Fruit fly (Drosophila melanogaster) whole organism, embryonic: ENCODE results near the gene CG17819.

Experiments
- BtbVII ChIP-seq: fragments of 200-800 bp; sonication (Bioruptor generic); optimal IDR thresholded peaks from 3 replicates; lab custom pipeline; 2017; ENCODE audit warnings: missing biosample characterization, mild to moderate bottlenecking, missing genetic modification characterization
- CG11085 ChIP-seq: fragments of 200-800 bp; sonication (Bioruptor generic); IDR thresholded peaks from 2 replicates; pipeline ENCODE4 v1.3.6; 2022; ENCODE audit warnings: missing biosample characterization, missing genetic modification characterization
- CG11696 ChIP-seq: fragments of 200-800 bp; sonication (Bioruptor generic); IDR thresholded peaks from 2 replicates; pipeline ENCODE4 v1.3.6; 2022; ENCODE audit warnings: missing biosample characterization, missing genetic modification characterization
- CG15479 ChIP-seq: fragments of 200-800 bp; sonication (Bioruptor generic); optimal IDR thresholded peaks from 3 replicates; lab custom pipeline; 2019; ENCODE audit warnings: missing biosample characterization, mild to moderate bottlenecking, missing genetic modification characterization, moderate library complexity
- CG18476 ChIP-seq: fragments of 200-800 bp; sonication (Bioruptor generic); optimal IDR thresholded peaks from 2 replicates; lab custom pipeline; 2016; ENCODE audit warnings: missing biosample characterization, mild to moderate bottlenecking, missing genetic modification characterization
- CG30403 ChIP-seq: fragments of 200-800 bp; sonication (Bioruptor generic); optimal IDR thresholded peaks from 3 replicates; lab custom pipeline; 2016; ENCODE audit warnings: missing biosample characterization, missing genetic modification characterization
- CG31365 ChIP-seq: fragments of 200-800 bp; sonication (Bioruptor generic); optimal IDR thresholded peaks from 2 replicates; lab custom pipeline; 2018; ENCODE audit warnings: missing biosample characterization, mild to moderate bottlenecking, missing genetic modification characterization
- CG33557 ChIP-seq: fragments of 200-800 bp; sonication (Bioruptor generic); optimal IDR thresholded peaks from 2 replicates; lab custom pipeline; 2019; ENCODE audit warnings: missing biosample characterization, mild to moderate bottlenecking, missing genetic modification characterization, moderate library complexity
- CG4820 ChIP-seq: fragments of 200-800 bp; sonication (Bioruptor generic); optimal IDR thresholded peaks from 3 replicates; lab custom pipeline; 2016; ENCODE audit warnings: missing biosample characterization, missing genetic modification characterization
- CG6654 ChIP-seq: fragments of 200-800 bp; sonication (Bioruptor generic); optimal IDR thresholded peaks from 2 replicates; lab custom pipeline; 2017; ENCODE audit warnings: missing biosample characterization, mild to moderate bottlenecking, missing genetic modification characterization
- CG6791 ChIP-seq: fragments of 200-800 bp; sonication (Bioruptor generic); IDR thresholded peaks from 3 replicates; pipeline ENCODE4 v1.3.6; 2022; ENCODE audit warnings: missing biosample characterization, missing genetic modification characterization; ENCODE audit not compliant: partially characterized antibody
- CG6854 ChIP-seq: fragments of 200-800 bp; sonication (Bioruptor generic); optimal IDR thresholded peaks from 3 replicates; lab custom pipeline; 2017; ENCODE audit warnings: missing biosample characterization, mild to moderate bottlenecking, missing genetic modification characterization
- CG7839 ChIP-seq: fragments of 200-800 bp; sonication (Bioruptor generic); optimal IDR thresholded peaks from 3 replicates; lab custom pipeline; 2018; ENCODE audit warnings: missing biosample characterization, mild to moderate bottlenecking, missing genetic modification characterization, moderate library complexity
- CG8290 ChIP-seq, 3 experiments: fragments of 200-800 bp; sonication (Bioruptor generic); optimal IDR thresholded peaks; 2 replicates each; lab custom pipeline; 2016 to 2019; ENCODE audit warnings: missing biosample characterization in 3 of 3, missing genetic modification characterization in 3 of 3, mild to moderate bottlenecking in 2 of 3, moderate library complexity in 1 of 3
- CG9437 ChIP-seq: fragments of 200-800 bp; sonication (Bioruptor generic); optimal IDR thresholded peaks from 2 replicates; lab custom pipeline; 2018; ENCODE audit warnings: missing biosample characterization, mild to moderate bottlenecking, missing genetic modification characterization
- CG9876 ChIP-seq: fragments of 200-800 bp; sonication (Bioruptor generic); optimal IDR thresholded peaks from 2 replicates; lab custom pipeline; 2016; ENCODE audit warnings: missing biosample characterization, missing genetic modification characterization
- Fer1 ChIP-seq: fragments of 200-800 bp; sonication (Bioruptor generic); optimal IDR thresholded peaks from 2 replicates; lab custom pipeline; 2017; ENCODE audit warnings: missing biosample characterization, mild to moderate bottlenecking, missing genetic modification characterization
- HLH4C ChIP-seq: fragments of 200-800 bp; sonication (Bioruptor generic); IDR thresholded peaks from 3 replicates; pipeline ENCODE4 v1.3.6; 2022; ENCODE audit warnings: missing biosample characterization, missing genetic modification characterization; ENCODE audit not compliant: partially characterized antibody
- Kr ChIP-seq: fragments of 200-800 bp; sonication (Bioruptor generic); optimal IDR thresholded peaks from 2 replicates; lab custom pipeline; 2017; ENCODE audit warnings: missing biosample characterization, mild to moderate bottlenecking, missing genetic modification characterization
- Meics ChIP-seq: fragments of 200-800 bp; sonication (Bioruptor generic); optimal IDR thresholded peaks from 2 replicates; lab custom pipeline; 2017; ENCODE audit warnings: missing biosample characterization, mild to moderate bottlenecking, missing genetic modification characterization
- Poxn ChIP-seq: fragments of 200-800 bp; sonication (Bioruptor generic); IDR thresholded peaks from 2 replicates; pipeline ENCODE4 v1.3.6; 2022; ENCODE audit warnings: missing biosample characterization, missing genetic modification characterization
- Ptx1 ChIP-seq: fragments of 200-800 bp; sonication (Bioruptor generic); IDR thresholded peaks from 2 replicates; pipeline ENCODE4 v1.3.6; 2022; ENCODE audit warnings: missing biosample characterization, missing genetic modification characterization
- Six4 ChIP-seq: fragments of 200-800 bp; sonication (Bioruptor generic); optimal IDR thresholded peaks from 2 replicates; lab custom pipeline; 2016; ENCODE audit warnings: missing biosample characterization, missing genetic modification characterization
- Sry-δ ChIP-seq: fragments of 200-800 bp; sonication (Bioruptor generic); optimal IDR thresholded peaks from 2 replicates; lab custom pipeline; 2016; ENCODE audit warnings: missing biosample characterization, missing genetic modification characterization
- Stat92E ChIP-seq, 3 experiments: fragments of >200 bp in 2 of 3; fragments of 200-800 bp in 1 of 3; sonication (Bioruptor generic) in 1 of 3; optimal IDR thresholded peaks; 2 replicates each; lab custom pipeline; 2017 to 2019; ENCODE audit warnings: missing biosample characterization in 3 of 3, missing genetic modification characterization in 3 of 3, mild to moderate bottlenecking in 1 of 3, moderate library complexity in 1 of 3
- ase ChIP-seq: fragments of 200-800 bp; sonication (Bioruptor generic); IDR thresholded peaks from 3 replicates; pipeline ENCODE4 v1.3.6; 2022; ENCODE audit warnings: missing biosample characterization, missing genetic modification characterization
- ato ChIP-seq: fragments of 200-800 bp; sonication (Bioruptor generic); IDR thresholded peaks from 2 replicates; pipeline ENCODE4 v1.3.6; 2022; ENCODE audit warnings: missing biosample characterization, missing genetic modification characterization; ENCODE audit not compliant: partially characterized antibody
- bsh ChIP-seq, 2 experiments: fragments of 200-800 bp; sonication (Bioruptor generic); optimal IDR thresholded peaks; 2 replicates each; lab custom pipeline; 2017 to 2018; ENCODE audit warnings: mild to moderate bottlenecking in 2 of 2, missing biosample characterization in 2 of 2, missing genetic modification characterization in 2 of 2, moderate library complexity in 1 of 2
- cg ChIP-seq: fragments of 200-800 bp; sonication (Bioruptor generic); optimal IDR thresholded peaks from 3 replicates; lab custom pipeline; 2019; ENCODE audit warnings: missing biosample characterization, mild to moderate bottlenecking, missing genetic modification characterization, moderate library complexity
- chn ChIP-seq: fragments of 200-800 bp; sonication (Bioruptor generic); optimal IDR thresholded peaks from 2 replicates; lab custom pipeline; 2016; ENCODE audit warnings: missing biosample characterization, missing genetic modification characterization
- disco-r ChIP-seq: fragments of 200-800 bp; sonication (Bioruptor generic); optimal IDR thresholded peaks from 2 replicates; lab custom pipeline; 2016; ENCODE audit warnings: missing biosample characterization, missing genetic modification characterization
- eve ChIP-seq, 2 experiments: fragments of >200 bp; optimal IDR thresholded peaks; 2 replicates each; lab custom pipeline; 2017; ENCODE audit warnings: missing biosample characterization in 2 of 2, missing genetic modification characterization in 2 of 2
- eyg ChIP-seq: fragments of 200-800 bp; sonication (Bioruptor generic); optimal IDR thresholded peaks from 3 replicates; lab custom pipeline; 2016; ENCODE audit warnings: missing biosample characterization, missing genetic modification characterization
- gfzf ChIP-seq: fragments of 200-800 bp; sonication (Bioruptor generic); optimal IDR thresholded peaks from 2 replicates; lab custom pipeline; 2016; ENCODE audit warnings: missing biosample characterization, mild to moderate bottlenecking, missing genetic modification characterization, moderate library complexity
- ham ChIP-seq: fragments of 200-800 bp; sonication (Bioruptor generic); IDR thresholded peaks from 2 replicates; pipeline ENCODE4 v1.3.6; 2022; ENCODE audit warnings: missing biosample characterization, missing genetic modification characterization
- hkb ChIP-seq, 2 experiments: fragments of 200-800 bp in 1 of 2; fragments of >200 bp in 1 of 2; sonication (Bioruptor generic) in 1 of 2; IDR thresholded peaks in 1 of 2; optimal IDR thresholded peaks in 1 of 2; 2 replicates each; pipeline versions ENCODE4 v1.3.6 to Lab custom; 2017 to 2022; ENCODE audit warnings: missing biosample characterization in 1 of 2, missing genetic modification characterization in 1 of 2
- psq ChIP-seq: fragments of 200-800 bp; sonication (Bioruptor generic); optimal IDR thresholded peaks from 2 replicates; lab custom pipeline; 2017; ENCODE audit warnings: missing biosample characterization, missing genetic modification characterization
- shn ChIP-seq: fragments of 200-800 bp; sonication (Bioruptor generic); optimal IDR thresholded peaks from 3 replicates; lab custom pipeline; 2016; ENCODE audit warnings: missing biosample characterization, missing genetic modification characterization
- slou ChIP-seq: fragments of 200-800 bp; sonication (Bioruptor generic); optimal IDR thresholded peaks from 3 replicates; lab custom pipeline; 2016; ENCODE audit warnings: missing biosample characterization, missing genetic modification characterization
- tap ChIP-seq: fragments of 200-800 bp; optimal IDR thresholded peaks from 3 replicates; lab custom pipeline; 2019; ENCODE audit warnings: missing biosample characterization, mild to moderate bottlenecking, missing genetic modification characterization, moderate library complexity
- wdn ChIP-seq: fragments of 200-800 bp; sonication (Bioruptor generic); IDR thresholded peaks from 2 replicates; pipeline ENCODE4 v1.3.6; 2022; ENCODE audit warnings: missing biosample characterization, missing genetic modification characterization
- wek ChIP-seq: fragments of 200-800 bp; sonication (Bioruptor generic); optimal IDR thresholded peaks from 3 replicates; lab custom pipeline; 2018; ENCODE audit warnings: missing biosample characterization, mild to moderate bottlenecking, missing genetic modification characterization, moderate library complexity
- zfh1 ChIP-seq: fragments of 200-800 bp; sonication (Bioruptor generic); IDR thresholded peaks from 3 replicates; pipeline ENCODE4 v1.3.6; 2022; ENCODE audit warnings: missing biosample characterization, missing genetic modification characterization

CG17819 gene

DNA sequence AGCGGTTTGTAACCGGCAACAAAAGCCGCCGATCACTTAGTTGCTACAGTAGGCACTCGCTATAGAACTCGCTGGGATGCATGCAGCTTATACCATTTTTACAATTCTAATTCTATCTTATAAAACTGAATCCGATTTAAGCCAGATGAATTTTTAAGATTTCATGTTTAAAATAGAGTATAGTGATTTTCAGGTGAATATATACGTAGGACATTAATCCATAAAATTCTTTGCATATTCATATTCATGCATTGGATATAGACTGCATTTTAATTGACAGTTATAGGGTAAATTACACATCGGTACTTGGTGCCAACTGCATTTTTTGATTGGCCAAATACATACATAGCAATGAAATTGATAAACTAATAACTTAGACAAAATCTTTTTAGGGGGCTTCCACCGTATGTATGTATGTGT, 2.2 kb upstream of the CG17819 start (continued):
- no peak for TF ChIP-seq Fer1 (GFP tag; lab: Kevin White, UChicago)
- no peak for TF ChIP-seq CG15479 (GFP tag; lab: Kevin White, UChicago)
- TF ChIP-seq Meics (GFP tag; lab: Kevin White, UChicago) = peak; percentile 0
- TF ChIP-seq ham (GFP tag; lab: Robert Waterston, UW) = no peak
- TF ChIP-seq tap = no peak
- peak; percentile 36 for TF ChIP-seq CG18476 (GFP tag; lab: Kevin White, UChicago)
- TF ChIP-seq CG4820 (GFP tag; lab: Kevin White, UChicago) = peak; percentile 44
- no peak for TF ChIP-seq gfzf (GFP tag; lab: Kevin White, UChicago)
- TF ChIP-seq psq (GFP tag; lab: Kevin White, UChicago) = no peak
- TF ChIP-seq wdn (GFP tag; lab: Robert Waterston, UW) = no peak
- no peak for TF ChIP-seq hkb (optimal IDR thresholded peaks at IDR 0.05; lab: Kevin White, UChicago)
- TF ChIP-seq hkb (GFP tag; IDR thresholded peaks at IDR 0.05; lab: Robert Waterston, UW) = peak; percentile 41; the same call in 1 of the 2 replicates
- peak; percentile 65 for TF ChIP-seq Ptx1 (GFP tag; lab: Robert Waterston, UW)
- TF ChIP-seq CG7839 (tag; lab: Kevin White, UChicago) = peak; percentile 75
- TF ChIP-seq shn (GFP tag; lab: Kevin White, UChicago) = no peak
- no peak for TF ChIP-seq Six4
- no peak for TF ChIP-seq CG8290 (GFP tag; optimal IDR thresholded peaks at IDR 0.05; lab: Kevin White, UChicago)
- no peak for TF ChIP-seq CG8290 (tag; optimal IDR thresholded peaks at IDR 0.05; lab: Kevin White, UChicago)
- TF ChIP-seq CG31365 (tag; lab: Kevin White, UChicago) = no peak
- TF ChIP-seq disco-r = no peak
- peak; percentile 58; the same call in 1 of the 3 replicates for TF ChIP-seq zfh1
- 0 out of 2 replicates have a peak, but pooled peaks have one; percentile 19 for TF ChIP-seq CG11085 (GFP tag; lab: Robert Waterston, UW)
- no peak for TF ChIP-seq Poxn (GFP tag; lab: Robert Waterston, UW)
- no peak for TF ChIP-seq CG9876 (GFP tag; lab: Kevin White, UChicago)
- no peak for TF ChIP-seq chn (GFP tag; lab: Kevin White, UChicago)
- no peak for TF ChIP-seq eve (GFP tag; optimal IDR thresholded peaks at IDR 0.05; lab: Kevin White, UChicago)
- no peak for TF ChIP-seq HLH4C (GFP tag; lab: Robert Waterston, UW)
- TF ChIP-seq CG6854 (GFP tag; lab: Kevin White, UChicago) = no peak
- peak; percentile 60 for TF ChIP-seq CG30403 (GFP tag; lab: Kevin White, UChicago)
- TF ChIP-seq ato (GFP tag; lab: Robert Waterston, UW) = no peak
- no peak for TF ChIP-seq eyg (GFP tag; lab: Kevin White, UChicago)
- no peak for TF ChIP-seq wek
- TF ChIP-seq CG33557 (GFP tag; lab: Kevin White, UChicago) = peak; percentile 13
- TF ChIP-seq ase = peak; percentile 59; the same call in 1 of the 3 replicates
- peak; percentile 9 for TF ChIP-seq CG6654 (GFP tag; lab: Kevin White, UChicago)
- no peak for TF ChIP-seq BtbVII
- TF ChIP-seq slou (GFP tag; lab: Kevin White, UChicago) = peak; percentile 14
- TF ChIP-seq Stat92E (GFP tag; optimal IDR thresholded peaks at IDR 0.05; lab: Kevin White, UChicago) = no peak
- TF ChIP-seq Kr (GFP tag; lab: Kevin White, UChicago) = no peak
- TF ChIP-seq bsh (GFP tag; optimal IDR thresholded peaks at IDR 0.05; lab: Kevin White, UChicago) = peak in 1 of 2 experiments; percentile 35
- TF ChIP-seq Sry-δ = no peak
- no peak for TF ChIP-seq cg (GFP tag; lab: Kevin White, UChicago)
- no peak for TF ChIP-seq CG11696 (GFP tag; lab: Robert Waterston, UW)
- TF ChIP-seq CG9437 = no peak
- no peak for TF ChIP-seq CG6791 (GFP tag; lab: Robert Waterston, UW)
